Worm (Caenorhabditis elegans): ENCODE results near the gene sftb-1.

DNA sequence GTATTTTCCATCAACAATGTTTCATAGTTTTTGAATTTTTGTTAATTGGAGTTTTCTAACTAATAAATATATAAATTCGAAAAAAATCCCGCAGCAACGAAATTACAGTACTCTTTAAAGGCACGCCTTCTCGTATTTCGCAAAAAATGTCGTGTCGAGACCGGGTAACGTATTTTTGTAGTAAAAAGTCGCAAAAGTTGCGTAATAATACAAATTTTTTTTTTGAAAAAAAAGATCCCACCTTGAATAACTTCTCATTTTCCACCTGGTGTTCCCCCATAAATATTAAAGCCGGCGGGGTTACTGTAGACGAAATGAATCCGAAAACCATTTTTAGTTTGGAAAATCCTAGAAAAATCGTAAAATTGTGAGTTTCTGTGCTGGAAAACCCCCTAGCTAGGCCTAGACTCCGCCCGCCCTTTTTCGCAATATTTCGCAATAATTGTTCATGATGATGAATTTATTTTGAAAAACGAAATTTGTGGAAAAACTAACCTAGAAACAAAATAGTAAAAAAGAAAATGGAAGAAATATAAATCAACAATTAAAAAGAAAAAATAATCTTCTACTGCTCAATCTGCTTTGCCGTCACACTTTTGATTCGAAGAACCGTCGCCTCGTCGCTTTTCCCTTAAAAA is 26.7 kb downstream of the sftb-1 start, which contains the start of gene F43C1.7:
- TF ChIP-seq unc-62 (GFP tag; optimal IDR thresholded peaks at IDR 0.05) = no peak
- TF ChIP-seq egl-5 (tag; optimal IDR thresholded peaks at IDR 0.05) = no peak
- no peak for TF ChIP-seq skn-1 (tag; optimal IDR thresholded peaks at IDR 0.05)
- TF ChIP-seq pha-4 (tag; optimal IDR thresholded peaks at IDR 0.05) = no peak
- no peak for TF ChIP-seq nhr-12 (tag; optimal IDR thresholded peaks at IDR 0.05)
- TF ChIP-seq elt-1 (tag; optimal IDR thresholded peaks at IDR 0.05) = no peak
- TF ChIP-seq nhr-237 (tag; optimal IDR thresholded peaks at IDR 0.05) = no peak
- TF ChIP-seq ama-1 (optimal IDR thresholded peaks at IDR 0.05) = no peak
- TF ChIP-seq lin-15B (tag; optimal IDR thresholded peaks at IDR 0.05) = no peak
- no peak for TF ChIP-seq nhr-23 (tag; optimal IDR thresholded peaks at IDR 0.05)
- no peak for TF ChIP-seq elt-3 (tag; optimal IDR thresholded peaks at IDR 0.05)
